Worm (Caenorhabditis elegans) whole organism, L2 larva: ENCODE data around the gene R04A9.6.

Source experiments
- C34F6.9 ChIP-seq: fragments of 150-350 bp; optimal IDR thresholded peaks from 2 replicates; lab custom pipeline; 2014; ENCODE audit warnings: missing biosample characterization, missing genetic modification characterization
- F13H6.1 ChIP-seq: sonication (generic microtip); optimal IDR thresholded peaks from 2 replicates; lab custom pipeline; 2016; ENCODE audit warnings: missing genetic modification characterization, missing compliant biosample characterization
- R02D3.7 ChIP-seq: fragments of 150-350 bp; optimal IDR thresholded peaks from 2 replicates; lab custom pipeline; 2014; ENCODE audit warnings: missing biosample characterization, missing genetic modification characterization
- Y55F3AM.14 ChIP-seq: fragments of 200-800 bp; sonication (Bioruptor generic); optimal IDR thresholded peaks from 2 replicates; lab custom pipeline; 2018; ENCODE audit warnings: mild to moderate bottlenecking, missing genetic modification characterization, missing compliant biosample characterization
- ZK546.5 ChIP-seq: sonication (generic microtip); optimal IDR thresholded peaks from 2 replicates; lab custom pipeline; 2017; ENCODE audit warnings: missing biosample characterization, missing genetic modification characterization
- alr-1 ChIP-seq: fragments of 150-350 bp; optimal IDR thresholded peaks from 2 replicates; lab custom pipeline; 2014; ENCODE audit warnings: missing biosample characterization, missing genetic modification characterization
- aly-2 ChIP-seq: fragments of 150-350 bp; optimal IDR thresholded peaks from 2 replicates; lab custom pipeline; 2014; ENCODE audit warnings: missing biosample characterization, missing genetic modification characterization
- ama-1 ChIP-seq: fragments of 150-350 bp; optimal IDR thresholded peaks from 2 replicates; lab custom pipeline; 2018; ENCODE audit warnings: inconsistent platforms
- blmp-1 ChIP-seq: sonication (generic microtip); optimal IDR thresholded peaks from 2 replicates; lab custom pipeline; 2017; ENCODE audit warnings: missing genetic modification characterization, mild to moderate bottlenecking, missing compliant biosample characterization, antibody characterized with exemption, moderate library complexity; ENCODE audit not compliant: insufficient read depth
- ceh-16 ChIP-seq: fragments of 150-350 bp; optimal IDR thresholded peaks from 2 replicates; lab custom pipeline; 2014; ENCODE audit warnings: missing biosample characterization, missing genetic modification characterization
- ceh-82 ChIP-seq: fragments of 150-350 bp; optimal IDR thresholded peaks from 2 replicates; lab custom pipeline; 2014; ENCODE audit warnings: missing biosample characterization, missing genetic modification characterization
- crh-2 ChIP-seq: sonication (generic microtip); optimal IDR thresholded peaks from 2 replicates; lab custom pipeline; 2017; ENCODE audit warnings: missing biosample characterization, missing genetic modification characterization
- dmd-4 ChIP-seq: sonication (generic microtip); optimal IDR thresholded peaks from 2 replicates; lab custom pipeline; 2017; ENCODE audit warnings: missing biosample characterization, missing genetic modification characterization
- egl-27 ChIP-seq: sonication (generic microtip); optimal IDR thresholded peaks from 3 replicates; lab custom pipeline; 2017; ENCODE audit warnings: missing biosample characterization, missing genetic modification reagents, missing genetic modification characterization
- elt-1 ChIP-seq: fragments of 150-350 bp; optimal IDR thresholded peaks from 2 replicates; lab custom pipeline; 2014; ENCODE audit warnings: missing biosample characterization, missing genetic modification characterization
- elt-3 ChIP-seq: sonication (generic microtip); optimal IDR thresholded peaks from 2 replicates; lab custom pipeline; 2017; ENCODE audit warnings: missing biosample characterization, missing genetic modification characterization
- fos-1 ChIP-seq: fragments of 150-350 bp; optimal IDR thresholded peaks from 2 replicates; lab custom pipeline; 2014; ENCODE audit warnings: missing biosample characterization, missing genetic modification characterization
- gmeb-1 ChIP-seq: fragments of 150-350 bp; optimal IDR thresholded peaks from 2 replicates; lab custom pipeline; 2014; ENCODE audit warnings: missing biosample characterization, missing genetic modification characterization
- lin-11 ChIP-seq: fragments of 150-350 bp; sonication (generic microtip); optimal IDR thresholded peaks from 2 replicates; lab custom pipeline; 2014; ENCODE audit warnings: missing biosample characterization, missing genetic modification characterization, inconsistent platforms, mixed read lengths
- lin-13 ChIP-seq: fragments of 150-350 bp; optimal IDR thresholded peaks from 2 replicates; lab custom pipeline; 2014; ENCODE audit warnings: missing biosample characterization, missing genetic modification reagents, missing genetic modification characterization
- lin-39 ChIP-seq: fragments of 150-350 bp; optimal IDR thresholded peaks from 2 replicates; lab custom pipeline; 2014; ENCODE audit warnings: missing biosample characterization, missing genetic modification reagents, missing genetic modification characterization
- lsy-2 ChIP-seq, 2 experiments: fragments of 150-350 bp in 1 of 2; sonication (generic microtip) in 1 of 2; optimal IDR thresholded peaks; 2 replicates each; lab custom pipeline; 2014 to 2017; ENCODE audit warnings: missing biosample characterization in 2 of 2, missing genetic modification characterization in 2 of 2
- mab-5 ChIP-seq: fragments of 150-350 bp; optimal IDR thresholded peaks from 2 replicates; lab custom pipeline; 2014; ENCODE audit warnings: missing biosample characterization, missing genetic modification characterization
- mbf-1 ChIP-seq: sonication (generic microtip); optimal IDR thresholded peaks from 2 replicates; lab custom pipeline; 2017; ENCODE audit warnings: missing biosample characterization, missing genetic modification characterization
- mdl-1 ChIP-seq, 2 experiments: fragments of 150-350 bp in 1 of 2; sonication (generic microtip) in 1 of 2; optimal IDR thresholded peaks; 2 replicates each; lab custom pipeline; 2017; ENCODE audit warnings: missing biosample characterization in 2 of 2, missing genetic modification characterization in 2 of 2
- nhr-10 ChIP-seq: sonication (generic microtip); optimal IDR thresholded peaks from 2 replicates; lab custom pipeline; 2017; ENCODE audit warnings: missing biosample characterization, missing genetic modification characterization
- nhr-11 ChIP-seq: fragments of 150-350 bp; optimal IDR thresholded peaks from 2 replicates; lab custom pipeline; 2014; ENCODE audit warnings: missing biosample characterization, missing genetic modification characterization
- nhr-12 ChIP-seq: fragments of 150-350 bp; optimal IDR thresholded peaks from 2 replicates; lab custom pipeline; 2014; ENCODE audit warnings: missing biosample characterization, missing genetic modification characterization
- nhr-129 ChIP-seq: fragments of 150-350 bp; optimal IDR thresholded peaks from 2 replicates; lab custom pipeline; 2014; ENCODE audit warnings: missing biosample characterization, missing genetic modification characterization
- nhr-21 ChIP-seq: fragments of 150-350 bp; optimal IDR thresholded peaks from 2 replicates; lab custom pipeline; 2014; ENCODE audit warnings: missing biosample characterization, missing genetic modification characterization
- nhr-23 ChIP-seq: fragments of 150-350 bp; optimal IDR thresholded peaks from 2 replicates; lab custom pipeline; 2014; ENCODE audit warnings: missing biosample characterization, missing genetic modification reagents, missing genetic modification characterization
- nhr-237 ChIP-seq: fragments of 150-350 bp; optimal IDR thresholded peaks from 2 replicates; lab custom pipeline; 2014; ENCODE audit warnings: missing biosample characterization, missing genetic modification characterization
- nhr-25 ChIP-seq: fragments of 150-350 bp; sonication (generic microtip); optimal IDR thresholded peaks from 3 replicates; lab custom pipeline; 2014; ENCODE audit warnings: missing biosample characterization, missing genetic modification characterization
- nhr-6 ChIP-seq: fragments of 150-350 bp; optimal IDR thresholded peaks from 2 replicates; lab custom pipeline; 2014; ENCODE audit warnings: missing biosample characterization, missing genetic modification characterization
- nhr-77 ChIP-seq: fragments of 150-350 bp; optimal IDR thresholded peaks from 2 replicates; lab custom pipeline; 2014; ENCODE audit warnings: missing biosample characterization, missing genetic modification characterization
- peb-1 ChIP-seq: fragments of 150-350 bp; optimal IDR thresholded peaks from 2 replicates; lab custom pipeline; 2014; ENCODE audit warnings: missing biosample characterization, missing genetic modification characterization
- sem-4 ChIP-seq: fragments of 150-350 bp; optimal IDR thresholded peaks from 2 replicates; lab custom pipeline; 2014; ENCODE audit warnings: missing biosample characterization, missing genetic modification reagents, missing genetic modification characterization
- skn-1 ChIP-seq: sonication (generic microtip); optimal IDR thresholded peaks from 2 replicates; lab custom pipeline; 2017; ENCODE audit warnings: missing biosample characterization, missing genetic modification characterization
- sma-3 ChIP-seq: sonication (generic microtip); optimal IDR thresholded peaks from 2 replicates; lab custom pipeline; 2016; ENCODE audit warnings: missing genetic modification reagents, missing genetic modification characterization, missing compliant biosample characterization
- sma-9 ChIP-seq, 2 experiments: fragments of 150-350 bp in 1 of 2; sonication (generic microtip) in 1 of 2; optimal IDR thresholded peaks; 2 replicates each; lab custom pipeline; 2014 to 2016; ENCODE audit warnings: missing genetic modification characterization in 2 of 2, mild to moderate bottlenecking in 1 of 2, missing biosample characterization in 1 of 2, missing compliant biosample characterization in 1 of 2, missing genetic modification reagents in 1 of 2, moderate library complexity in 1 of 2
- snpc-4 ChIP-seq: fragments of 150-350 bp; optimal IDR thresholded peaks from 2 replicates; lab custom pipeline; 2014; ENCODE audit warnings: missing biosample characterization, missing genetic modification characterization
- unc-39 ChIP-seq: fragments of 150-350 bp; optimal IDR thresholded peaks from 2 replicates; lab custom pipeline; 2014; ENCODE audit warnings: missing biosample characterization, missing genetic modification characterization
- unc-55 ChIP-seq: fragments of 150-350 bp; sonication (generic microtip); optimal IDR thresholded peaks from 3 replicates; lab custom pipeline; 2014; ENCODE audit warnings: missing biosample characterization, missing genetic modification reagents, missing genetic modification characterization
- unc-62 ChIP-seq: fragments of 150-350 bp; optimal IDR thresholded peaks from 2 replicates; lab custom pipeline; 2014; ENCODE audit warnings: missing biosample characterization, missing genetic modification reagents, missing genetic modification characterization
- zag-1 ChIP-seq: fragments of 150-350 bp; optimal IDR thresholded peaks from 2 replicates; lab custom pipeline; 2014; ENCODE audit warnings: missing biosample characterization, missing genetic modification characterization
- ztf-1 ChIP-seq: fragments of 200-800 bp; sonication (Bioruptor generic); conservative IDR thresholded peaks from 2 replicates; pipeline ENCODE4 v1.3.6; 2022; ENCODE audit warnings: missing genetic modification characterization, missing compliant biosample characterization
- ztf-11 ChIP-seq: sonication (generic microtip); optimal IDR thresholded peaks from 2 replicates; lab custom pipeline; 2017; ENCODE audit warnings: missing biosample characterization, missing genetic modification characterization
- ztf-4 ChIP-seq: fragments of 150-350 bp; optimal IDR thresholded peaks from 2 replicates; lab custom pipeline; 2014; ENCODE audit warnings: missing biosample characterization, missing genetic modification characterization

Gene R04A9.6

DNA sequence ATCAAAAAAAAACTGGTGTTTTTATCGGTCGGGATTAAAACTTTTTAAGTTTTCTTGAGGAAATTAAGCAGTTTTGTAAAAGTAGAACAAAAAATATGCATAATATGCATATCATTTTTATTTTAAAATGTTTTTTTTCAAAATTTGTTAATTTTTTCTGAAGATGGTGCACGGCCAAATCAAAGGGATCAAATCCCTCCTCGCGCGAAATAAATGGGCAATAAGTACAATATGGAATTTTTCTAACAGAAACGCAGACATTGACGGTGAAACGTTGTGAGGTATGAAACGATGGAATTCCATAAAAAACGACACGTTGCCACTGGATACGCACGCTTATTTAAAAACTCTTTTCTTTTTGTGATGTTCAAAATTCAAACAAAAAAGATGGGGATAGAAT is 5.6 kb downstream of the R04A9.6 start:
- TF ChIP-seq nhr-23 (tag; lab: Kevin White, UChicago) (no peak), Y55F3AM.14 (GFP tag; lab: Kevin White, UChicago) (no peak), mab-5 (tag; lab: Kevin White, UChicago) (no peak), C34F6.9 (no peak), nhr-77 (tag; lab: Kevin White, UChicago) (no peak)
- TF ChIP-seq, all 48 proteins: peak for 0

DNA sequence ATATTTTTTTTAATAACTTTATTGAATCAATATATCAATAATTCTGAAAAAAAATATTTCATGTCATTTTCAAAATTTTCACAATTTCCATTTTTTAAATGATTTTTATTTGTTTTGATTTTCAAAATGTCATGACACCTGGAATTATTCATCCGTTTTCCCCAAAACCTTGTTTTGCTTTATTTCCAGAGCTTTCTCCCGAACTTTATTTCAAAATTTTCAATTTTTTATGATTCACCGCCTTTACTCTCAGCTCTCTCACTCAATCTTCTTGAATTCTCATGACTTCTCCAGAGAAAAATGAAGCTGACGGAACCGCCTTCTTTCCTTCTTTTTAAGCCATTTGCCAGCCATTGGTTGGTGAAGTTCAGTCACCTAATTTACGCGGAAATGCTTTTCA is 7.2 kb downstream of the R04A9.6 start, which contains the start of gene R04A9.1:
Gene R04A9.1 (plus strand): TSS at position 301 of the 400 bp plus-strand sequence.
- no peak for TF ChIP-seq ZK546.5 (tag; lab: Kevin White, UChicago)
- no peak for TF ChIP-seq snpc-4 (tag; lab: Kevin White, UChicago)
- no peak for TF ChIP-seq nhr-129 (tag; lab: Kevin White, UChicago)
- no peak for TF ChIP-seq fos-1 (tag; lab: Kevin White, UChicago)
- TF ChIP-seq, all 48 proteins: peak for 0

DNA sequence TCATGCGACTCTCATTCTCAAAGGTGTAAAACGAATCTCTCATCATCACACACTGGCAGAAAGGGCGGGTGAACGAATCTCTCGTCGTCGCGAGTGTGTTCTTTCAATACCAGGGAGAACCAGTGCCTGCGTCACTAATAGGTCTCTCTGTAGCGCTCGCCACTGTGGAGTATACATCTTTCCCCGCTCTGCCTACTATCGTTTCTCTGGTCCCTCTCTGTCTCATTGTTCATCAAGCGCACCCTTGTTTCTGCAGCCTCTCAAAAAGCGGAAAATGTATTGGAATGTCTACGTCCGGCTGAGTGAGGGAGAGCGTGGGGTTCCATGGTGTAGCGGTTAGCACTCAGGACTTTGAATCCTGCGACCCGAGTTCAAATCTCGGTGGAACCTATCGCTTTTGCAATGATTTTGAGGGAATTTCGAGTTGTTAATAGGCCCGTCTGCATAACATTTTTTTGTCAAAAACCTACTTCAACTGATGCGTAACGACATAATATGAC is 12.8 kb downstream of the R04A9.6 start:
- peak; percentile 85 for TF ChIP-seq mab-5 (tag; lab: Kevin White, UChicago)
- TF ChIP-seq sem-4 (tag; lab: Kevin White, UChicago) = peak; percentile 82
- TF ChIP-seq nhr-10 (tag; lab: Kevin White, UChicago) = peak; percentile 68
- TF ChIP-seq aly-2 (tag; lab: Kevin White, UChicago) = no peak
- peak; percentile 62 for TF ChIP-seq sma-9 (GFP tag; optimal IDR thresholded peaks at IDR 0.05; lab: Kevin White, UChicago)
- TF ChIP-seq sma-9 (tag; optimal IDR thresholded peaks at IDR 0.05; lab: Kevin White, UChicago) = no peak
- TF ChIP-seq nhr-23 (tag; lab: Kevin White, UChicago) = no peak
- no peak for TF ChIP-seq peb-1 (tag; lab: Kevin White, UChicago)
- peak; percentile 0 for TF ChIP-seq skn-1
- peak; percentile 85 for TF ChIP-seq gmeb-1 (tag; lab: Kevin White, UChicago)
- peak; percentile 76 for TF ChIP-seq nhr-237 (tag; lab: Kevin White, UChicago)
- peak; percentile 89 for TF ChIP-seq sma-3 (GFP tag; lab: Kevin White, UChicago)
- TF ChIP-seq Y55F3AM.14 (GFP tag; lab: Kevin White, UChicago) = peak; percentile 65
- TF ChIP-seq unc-62 (GFP tag; lab: Kevin White, UChicago) = peak; percentile 18
- peak; percentile 91 for TF ChIP-seq nhr-6 (tag; lab: Kevin White, UChicago)
- peak; percentile 98 for TF ChIP-seq nhr-129 (tag; lab: Kevin White, UChicago)
- peak; percentile 74 for TF ChIP-seq ztf-4 (tag; lab: Kevin White, UChicago)
- TF ChIP-seq C34F6.9 = peak; percentile 88
- TF ChIP-seq nhr-25 (tag; lab: Kevin White, UChicago) = peak; percentile 85
- peak; percentile 26 for TF ChIP-seq ceh-82 (tag; lab: Kevin White, UChicago)
- TF ChIP-seq snpc-4 (tag; lab: Kevin White, UChicago) = peak; percentile 7
- peak; percentile 78 for TF ChIP-seq fos-1 (tag; lab: Kevin White, UChicago)
- peak; percentile 51 for TF ChIP-seq ZK546.5 (tag; lab: Kevin White, UChicago)
- peak; percentile 94 for TF ChIP-seq nhr-21 (tag; lab: Kevin White, UChicago)
- no peak for TF ChIP-seq blmp-1 (tag; lab: Kevin White, UChicago)
- TF ChIP-seq egl-27 (tag; lab: Kevin White, UChicago) = peak; percentile 89
- TF ChIP-seq lsy-2 (tag; optimal IDR thresholded peaks at IDR 0.05; lab: Kevin White, UChicago) = peak; percentile 81 to 88
- TF ChIP-seq lin-13 (GFP tag; lab: Kevin White, UChicago) = peak; percentile 87
- no peak for TF ChIP-seq ama-1 (lab: Kevin White, UChicago)
- TF ChIP-seq ztf-1 (GFP tag; lab: Robert Waterston, UW) = no peak
- peak; percentile 12 for TF ChIP-seq dmd-4 (tag; lab: Kevin White, UChicago)
- peak; percentile 1 for TF ChIP-seq ztf-11
- TF ChIP-seq unc-39 = peak; percentile 23
- peak; percentile 56 for TF ChIP-seq ceh-16 (tag; lab: Kevin White, UChicago)
- TF ChIP-seq elt-1 (tag; lab: Kevin White, UChicago) = no peak
- TF ChIP-seq F13H6.1 (tag; lab: Kevin White, UChicago) = peak; percentile 94
- TF ChIP-seq mbf-1 = no peak
- TF ChIP-seq lin-11 = peak; percentile 34
- TF ChIP-seq nhr-11 (tag; lab: Kevin White, UChicago) = peak; percentile 35
- TF ChIP-seq elt-3 (tag; lab: Kevin White, UChicago) = no peak
- TF ChIP-seq unc-55 (GFP tag; lab: Kevin White, UChicago) = peak; percentile 85
- TF ChIP-seq nhr-12 (tag; lab: Kevin White, UChicago) = no peak
- TF ChIP-seq R02D3.7 (tag; lab: Kevin White, UChicago) = peak; percentile 26
- TF ChIP-seq lin-39 (tag; lab: Kevin White, UChicago) = peak; percentile 74
- peak; percentile 64 for TF ChIP-seq zag-1 (tag; lab: Kevin White, UChicago)
- no peak for TF ChIP-seq alr-1 (tag; lab: Kevin White, UChicago)
- peak; percentile 92 for TF ChIP-seq crh-2 (tag; lab: Kevin White, UChicago)
- peak; percentile 77 for TF ChIP-seq nhr-77 (tag; lab: Kevin White, UChicago)
- peak; percentile 33 to 66 for TF ChIP-seq mdl-1 (tag; optimal IDR thresholded peaks at IDR 0.05; lab: Kevin White, UChicago)
